Fruit fly (Drosophila melanogaster) whole organism, embryonic: ENCODE data around the gene pxb.

Source experiments
- CG10147 ChIP-seq: fragments of 200-800 bp; sonication (Bioruptor generic); optimal IDR thresholded peaks from 2 replicates; lab custom pipeline; 2019; ENCODE audit warnings: missing biosample characterization, mild to moderate bottlenecking, missing genetic modification characterization, moderate library complexity
- CG11456 ChIP-seq: fragments of 200-800 bp; sonication (Bioruptor generic); IDR thresholded peaks from 3 replicates; pipeline ENCODE4 v1.3.6; 2022; ENCODE audit warnings: missing biosample characterization, missing genetic modification characterization
- CG17328 ChIP-seq: fragments of 200-800 bp; sonication (Bioruptor generic); IDR thresholded peaks from 2 replicates; pipeline ENCODE4 v1.3.6; 2022; ENCODE audit warnings: missing biosample characterization, missing genetic modification characterization
- CG17568 ChIP-seq: fragments of 200-800 bp; sonication (Bioruptor generic); optimal IDR thresholded peaks from 2 replicates; lab custom pipeline; 2018; ENCODE audit warnings: missing biosample characterization, mild to moderate bottlenecking, missing genetic modification characterization, moderate library complexity
- CG2889 ChIP-seq: fragments of 200-800 bp; sonication (Bioruptor generic); IDR thresholded peaks from 3 replicates; pipeline ENCODE4 v1.3.6; 2022; ENCODE audit warnings: missing biosample characterization, missing genetic modification characterization
- CG9727 ChIP-seq: fragments of 200-800 bp; sonication (Bioruptor generic); optimal IDR thresholded peaks from 3 replicates; lab custom pipeline; 2017; ENCODE audit warnings: missing biosample characterization, mild to moderate bottlenecking, missing genetic modification characterization
- Hr3 ChIP-seq: fragments of 200-800 bp; sonication (Bioruptor generic); optimal IDR thresholded peaks from 3 replicates; lab custom pipeline; 2016; ENCODE audit warnings: missing biosample characterization, missing genetic modification characterization
- Stat92E ChIP-seq, 3 experiments: fragments of >200 bp in 2 of 3; fragments of 200-800 bp in 1 of 3; sonication (Bioruptor generic) in 1 of 3; optimal IDR thresholded peaks; 2 replicates each; lab custom pipeline; 2017 to 2019; ENCODE audit warnings: missing biosample characterization in 3 of 3, missing genetic modification characterization in 3 of 3, mild to moderate bottlenecking in 1 of 3, moderate library complexity in 1 of 3
- fru ChIP-seq: fragments of >200 bp; optimal IDR thresholded peaks from 2 replicates; lab custom pipeline; 2017
- fu2 ChIP-seq: fragments of 200-800 bp; sonication (Bioruptor generic); optimal IDR thresholded peaks from 2 replicates; lab custom pipeline; 2016; ENCODE audit warnings: missing biosample characterization, missing genetic modification characterization
- p53 ChIP-seq: fragments of 200-800 bp; sonication (Bioruptor generic); optimal IDR thresholded peaks from 2 replicates; lab custom pipeline; 2016; ENCODE audit warnings: missing biosample characterization, missing genetic modification characterization

- TF ChIP-seq p53 (GFP tag; lab: Kevin White, UChicago), result no peak
- TF ChIP-seq Stat92E (GFP tag; optimal IDR thresholded peaks at IDR 0.05; lab: Kevin White, UChicago), result no peak
- TF ChIP-seq fu2, result no peak
- TF ChIP-seq CG17328, result no peak
- TF ChIP-seq fru (lab: Kevin White, UChicago), result no peak
- TF ChIP-seq CG2889 (GFP tag; lab: Robert Waterston, UW), result no peak
- no peak for TF ChIP-seq Hr3 (GFP tag; lab: Kevin White, UChicago)
- TF ChIP-seq CG17568 (GFP tag; lab: Kevin White, UChicago), result no peak
- no peak for TF ChIP-seq CG11456 (GFP tag; lab: Robert Waterston, UW)
- TF ChIP-seq CG10147 (GFP tag; lab: Kevin White, UChicago), result no peak
- TF ChIP-seq CG9727 (GFP tag; lab: Kevin White, UChicago), result no peak
These were observed 28.3 kb downstream of the pxb start for dm6 chr3R:15694332-15694731.
